Worm (Caenorhabditis elegans) whole organism, young adult: ENCODE measurements around the gene slc-36.1.

Experiments
- ama-1 ChIP-seq, 3 experiments: fragments of 150-350 bp in 1 of 3; sonication (generic microtip) in 2 of 3; optimal IDR thresholded peaks; 2 replicates each; lab custom pipeline; 2014 to 2018; ENCODE audit warnings: missing biosample characterization in 2 of 3, missing genetic modification characterization in 2 of 3, missing genetic modification reagents in 2 of 3
- aptf-3 ChIP-seq: fragments of 200-800 bp; sonication (Bioruptor generic); IDR thresholded peaks from 2 replicates; pipeline ENCODE4 v1.3.6; 2022; ENCODE audit warnings: missing genetic modification characterization, missing compliant biosample characterization
- cebp-2 ChIP-seq: fragments of 200-800 bp; sonication (Bioruptor generic); IDR thresholded peaks from 2 replicates; pipeline ENCODE4 v1.3.6; 2022; ENCODE audit warnings: missing genetic modification characterization, missing compliant biosample characterization
- dpl-1 ChIP-seq: fragments of 150-350 bp; optimal IDR thresholded peaks from 2 replicates; lab custom pipeline; 2014; ENCODE audit warnings: missing biosample characterization, missing genetic modification reagents, missing genetic modification characterization
- lin-26 ChIP-seq: fragments of 200-800 bp; sonication (Bioruptor generic); IDR thresholded peaks from 2 replicates; pipeline ENCODE4 v1.3.6; 2022; ENCODE audit warnings: missing genetic modification reagents, missing genetic modification characterization, missing compliant biosample characterization
- nfya-1 ChIP-seq: sonication (generic microtip); optimal IDR thresholded peaks from 2 replicates; lab custom pipeline; 2017; ENCODE audit warnings: antibody characterized with exemption, missing compliant biosample characterization, missing genetic modification characterization, borderline replicate concordance; ENCODE audit not compliant: insufficient read depth
- nhr-120 ChIP-seq: fragments of 200-800 bp; sonication (Bioruptor generic); IDR thresholded peaks from 2 replicates; pipeline ENCODE4 v1.3.6; 2022; ENCODE audit warnings: missing genetic modification characterization, missing compliant biosample characterization
- snpc-4 ChIP-seq, 5 experiments: fragments of 150-350 bp in 1 of 5; sonication (generic microtip) in 4 of 5; optimal IDR thresholded peaks; 2 replicates each; lab custom pipeline; 2014 to 2018; ENCODE audit warnings: missing genetic modification characterization in 5 of 5, missing biosample characterization in 3 of 5, antibody characterized with exemption in 2 of 5, mild to moderate bottlenecking in 2 of 5, missing compliant biosample characterization in 2 of 5, missing genotype in 2 of 5, moderate library complexity in 2 of 5, missing genetic modification reagents in 1 of 5
- somi-1 ChIP-seq: fragments of 200-800 bp; sonication (Bioruptor generic); optimal IDR thresholded peaks from 2 replicates; lab custom pipeline; 2018; ENCODE audit warnings: mild to moderate bottlenecking, missing genetic modification characterization, missing compliant biosample characterization
- xnd-1 ChIP-seq: sonication (generic microtip); optimal IDR thresholded peaks from 2 replicates; lab custom pipeline; 2016; ENCODE audit warnings: missing genotype, missing genetic modification reagents, missing genetic modification characterization, missing compliant biosample characterization

DNA sequence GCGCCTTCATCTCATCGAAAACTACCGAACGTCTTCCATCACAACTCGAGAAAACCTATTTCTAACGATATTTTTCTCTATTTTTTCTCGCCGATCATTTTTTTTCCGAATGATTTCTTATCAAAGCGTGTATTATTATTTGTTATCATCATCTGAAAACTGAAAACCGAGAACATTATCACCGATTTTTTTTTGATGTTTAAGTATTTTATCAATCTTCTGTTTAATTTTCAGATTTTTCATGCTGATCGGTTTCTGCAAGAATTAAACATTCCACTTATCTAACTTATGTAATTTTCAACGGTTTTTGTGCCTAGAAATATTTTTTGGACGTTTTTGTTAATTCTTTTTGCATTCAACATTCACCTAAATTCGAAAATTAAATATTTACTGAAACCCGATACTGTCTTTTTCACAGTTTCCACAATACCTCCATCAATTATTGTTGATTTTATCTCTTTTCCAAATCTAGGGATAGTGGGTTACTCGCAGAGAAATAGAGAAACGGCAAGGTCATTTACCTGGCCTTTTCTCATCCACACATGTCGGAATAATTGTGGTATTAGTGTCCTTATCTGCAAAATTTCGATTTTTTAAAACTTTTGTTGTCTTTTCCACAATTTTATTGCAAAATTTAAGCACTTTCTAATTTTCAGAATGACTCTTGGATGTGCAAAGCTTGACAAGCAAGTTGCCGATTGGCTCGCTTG is 8.4 kb upstream of the slc-36.1 start, which contains the start of gene pgm-2:
- TF ChIP-seq dpl-1 (GFP tag; lab: Kevin White, UChicago) (no peak), ama-1 (optimal IDR thresholded peaks at IDR 0.05; lab: Kevin White, UChicago) (no peak), ama-1 (GFP tag; optimal IDR thresholded peaks at IDR 0.05; lab: Kevin White, UChicago) (no peak), somi-1 (no peak), nfya-1 (no peak), nhr-120 (GFP tag; lab: Robert Waterston, UW) (no peak), snpc-4 (GFP tag; optimal IDR thresholded peaks at IDR 0.05; lab: Kevin White, UChicago) (no peak), snpc-4 (tag; optimal IDR thresholded peaks at IDR 0.05; lab: Kevin White, UChicago) (no peak), cebp-2 (GFP tag; lab: Robert Waterston, UW) (no peak), xnd-1 (no peak), lin-26 (GFP tag; lab: Robert Waterston, UW) (no peak), aptf-3 (GFP tag; lab: Robert Waterston, UW) (no peak)
